Fruit fly (Drosophila melanogaster): ENCODE measurements around the gene CG14610.
A peak's percentile ranks its signal among the peaks of the same experiment; 100 is the strongest.

CG14610 gene

DNA sequence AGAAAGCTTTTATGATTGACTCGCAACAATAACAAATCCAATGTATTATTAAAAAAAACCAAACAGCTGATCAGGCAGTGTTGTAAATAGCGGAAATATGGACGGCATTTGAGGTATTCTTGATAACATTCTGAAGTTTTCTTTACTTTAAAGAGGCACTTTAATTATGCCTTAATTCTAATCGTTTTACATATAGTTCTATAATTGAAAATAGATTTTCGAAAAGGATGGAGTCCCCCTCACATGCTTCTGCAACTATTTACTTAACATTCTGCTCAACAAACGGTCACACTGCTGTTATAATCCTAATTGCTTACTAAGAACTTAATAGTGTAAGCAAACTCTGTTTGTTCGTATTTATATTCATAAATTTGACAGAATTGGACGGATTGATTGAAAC, 16.1 kb downstream of the CG14610 start, which contains the start of gene CG10068 (continued):
- TF ChIP-seq CG10321 (GFP tag; IDR thresholded peaks at IDR 0.05) (peak; percentile 39; the same call in 1 of the 2 replicates), HmgD (GFP tag; optimal IDR thresholded peaks at IDR 0.05) (peak; percentile 60), HLH54F (GFP tag; optimal IDR thresholded peaks at IDR 0.05) (peak; percentile 88), CG8290 (GFP tag; optimal IDR thresholded peaks at IDR 0.05) (peak; percentile 94), CG8290 (tag; optimal IDR thresholded peaks at IDR 0.05) (peak; percentile 73 to 86), CG4730 (GFP tag; IDR thresholded peaks at IDR 0.05) (peak; percentile 82), CG4328 (GFP tag; optimal IDR thresholded peaks at IDR 0.05) (peak; percentile 71), Dfd (GFP tag; optimal IDR thresholded peaks at IDR 0.05) (no peak), Meics (GFP tag; optimal IDR thresholded peaks at IDR 0.05) (peak; percentile 82), CG7928 (GFP tag; optimal IDR thresholded peaks at IDR 0.05) (peak; percentile 38), gcm (GFP tag; optimal IDR thresholded peaks at IDR 0.05) (peak; percentile 87), jumu (GFP tag; optimal IDR thresholded peaks at IDR 0.05) (peak; percentile 83), CG2712 (tag; optimal IDR thresholded peaks at IDR 0.05) (peak; percentile 95), CG30431 (GFP tag; optimal IDR thresholded peaks at IDR 0.05) (peak; percentile 76), CG8924 (tag; optimal IDR thresholded peaks at IDR 0.05) (peak; percentile 96), pho (GFP tag; optimal IDR thresholded peaks at IDR 0.05) (peak; percentile 84), Rx (GFP tag; IDR thresholded peaks at IDR 0.05) (peak; percentile 90), wor (GFP tag; IDR thresholded peaks at IDR 0.05) (peak; percentile 79), CG14667 (GFP tag; IDR thresholded peaks at IDR 0.05) (peak; percentile 85), ara (GFP tag; IDR thresholded peaks at IDR 0.05) (peak; percentile 94), CG18476 (GFP tag; optimal IDR thresholded peaks at IDR 0.05) (peak; percentile 91), gsb-n (tag; optimal IDR thresholded peaks at IDR 0.05) (peak; percentile 90), Nf-YC (tag; optimal IDR thresholded peaks at IDR 0.05) (peak; percentile 75), Bdp1 (GFP tag; optimal IDR thresholded peaks at IDR 0.05) (peak; percentile 90), CG30403 (GFP tag; optimal IDR thresholded peaks at IDR 0.05) (peak; percentile 87), CG4360 (GFP tag; IDR thresholded peaks at IDR 0.05) (peak; percentile 68), ttk (GFP tag; IDR thresholded peaks at IDR 0.05) (peak; percentile 92), Adf1 (GFP tag; IDR thresholded peaks at IDR 0.05) (peak; percentile 53; the same call in 1 of the 2 replicates), CG14965 (GFP tag; optimal IDR thresholded peaks at IDR 0.05; ENCODE audit: borderline replicate concordance) (peak; percentile 39), cwo (GFP tag; optimal IDR thresholded peaks at IDR 0.05) (peak; percentile 83), Ets97D (GFP tag; optimal IDR thresholded peaks at IDR 0.05) (peak; percentile 87), Dip2 (GFP tag; IDR thresholded peaks at IDR 0.05) (peak; percentile 40; the same call in 1 of the 2 replicates), CG8765 (GFP tag; IDR thresholded peaks at IDR 0.05) (peak; percentile 89), bab2 (GFP tag; optimal IDR thresholded peaks at IDR 0.05) (peak; percentile 89), Aef1 (GFP tag; IDR thresholded peaks at IDR 0.05) (peak; percentile 87), Mes4 (GFP tag; optimal IDR thresholded peaks at IDR 0.05) (peak; percentile 85), chif (GFP tag; optimal IDR thresholded peaks at IDR 0.05) (peak; percentile 83 to 87), CG12155 (GFP tag; optimal IDR thresholded peaks at IDR 0.05) (peak; percentile 85), zfh1 (GFP tag; IDR thresholded peaks at IDR 0.05) (peak; percentile 97), CG33557 (GFP tag; optimal IDR thresholded peaks at IDR 0.05) (peak; percentile 79), NfI (GFP tag; optimal IDR thresholded peaks at IDR 0.05) (peak; percentile 88), Xbp1 (GFP tag; optimal IDR thresholded peaks at IDR 0.05) (peak; percentile 89), slou (GFP tag; optimal IDR thresholded peaks at IDR 0.05) (peak; percentile 67), da (GFP tag; optimal IDR thresholded peaks at IDR 0.05) (peak; percentile 28), Jarid2 (GFP tag; optimal IDR thresholded peaks at IDR 0.05) (peak; percentile 29), so (GFP tag; IDR thresholded peaks at IDR 0.05) (peak; percentile 90), slbo (GFP tag; IDR thresholded peaks at IDR 0.05) (peak; percentile 88), Atf-2 (GFP tag; optimal IDR thresholded peaks at IDR 0.05) (peak; percentile 77), wdn (GFP tag; IDR thresholded peaks at IDR 0.05) (peak; percentile 83), CG7372 (GFP tag; IDR thresholded peaks at IDR 0.05) (peak; percentile 89), Sox100B (GFP tag; optimal IDR thresholded peaks at IDR 0.05) (peak; percentile 79), chm (GFP tag; IDR thresholded peaks at IDR 0.05) (peak; percentile 93), CG3995 (GFP tag; optimal IDR thresholded peaks at IDR 0.05) (peak; percentile 44)
